Fruit fly (Drosophila melanogaster) whole organism, wandering third instar larva: Measurements from ENCODE around the gene CG4042.
A peak's percentile ranks its signal among the peaks of the same experiment; 100 is the strongest.

Source experiments
- Abd-B ChIP-seq: fragments of >200 bp; optimal IDR thresholded peaks from 2 replicates; lab custom pipeline; 2017; ENCODE audit warnings: missing biosample characterization, missing genetic modification characterization
- CG32264 ChIP-seq: fragments of 200-800 bp; sonication (Bioruptor generic); optimal IDR thresholded peaks from 2 replicates; lab custom pipeline; 2016; ENCODE audit warnings: missing biosample characterization, missing genetic modification characterization
- CG9705 ChIP-seq: fragments of 200-800 bp; sonication (Bioruptor generic); optimal IDR thresholded peaks from 2 replicates; lab custom pipeline; 2018; ENCODE audit warnings: missing biosample characterization, mild to moderate bottlenecking, missing genetic modification characterization
- CrebA ChIP-seq: fragments of 200-800 bp; sonication (Bioruptor generic); optimal IDR thresholded peaks from 2 replicates; lab custom pipeline; 2016; ENCODE audit warnings: missing biosample characterization, mild to moderate bottlenecking, missing genetic modification characterization, borderline replicate concordance
- Dfd ChIP-seq: fragments of >200 bp; optimal IDR thresholded peaks from 2 replicates; lab custom pipeline; 2017; ENCODE audit warnings: missing biosample characterization, missing genetic modification characterization
- Dif ChIP-seq: fragments of 200-275, 200-300 bp; sonication (Bioruptor generic); optimal IDR thresholded peaks from 2 replicates; lab custom pipeline; 2018; ENCODE audit warnings: missing biosample characterization, missing genetic modification characterization; ENCODE audit not compliant: partially characterized antibody
- GATAd ChIP-seq: sonication (Bioruptor generic); optimal IDR thresholded peaks from 2 replicates; lab custom pipeline; 2016; ENCODE audit warnings: missing biosample characterization, missing genetic modification characterization
- HLH106 ChIP-seq: fragments of 200-800 bp; optimal IDR thresholded peaks from 3 replicates; lab custom pipeline; 2019; ENCODE audit warnings: missing biosample characterization, mild to moderate bottlenecking, missing genetic modification characterization, moderate library complexity
- Hnf4 ChIP-seq: fragments of 200-800 bp; sonication (Bioruptor generic); optimal IDR thresholded peaks from 2 replicates; lab custom pipeline; 2016; ENCODE audit warnings: missing biosample characterization, mild to moderate bottlenecking, missing genetic modification characterization
- Hr78 ChIP-seq: fragments of >200 bp; optimal IDR thresholded peaks from 2 replicates; lab custom pipeline; 2017; ENCODE audit warnings: missing biosample characterization, missing genetic modification characterization
- Hr83 ChIP-seq: fragments of 200-300 bp; sonication (Bioruptor generic); optimal IDR thresholded peaks from 2 replicates; lab custom pipeline; 2016; ENCODE audit warnings: missing biosample characterization, mild to moderate bottlenecking, missing genetic modification characterization, moderate library complexity; ENCODE audit not compliant: poor library complexity, severe bottlenecking
- Jra ChIP-seq: sonication (Bioruptor generic); optimal IDR thresholded peaks from 2 replicates; lab custom pipeline; 2016; ENCODE audit warnings: missing biosample characterization, missing genetic modification characterization
- Mio ChIP-seq: sonication (Bioruptor generic); optimal IDR thresholded peaks from 2 replicates; lab custom pipeline; 2016; ENCODE audit warnings: missing biosample characterization, missing genetic modification characterization
- Myc ChIP-seq: fragments of >200 bp; optimal IDR thresholded peaks from 2 replicates; lab custom pipeline; 2017
- N ChIP-seq: fragments of >200 bp; optimal IDR thresholded peaks from 2 replicates; lab custom pipeline; 2018; ENCODE audit warnings: missing biosample characterization, missing external identifiers, missing genetic modification characterization
- OdsH ChIP-seq: fragments of 200-800 bp; sonication (Bioruptor generic); optimal IDR thresholded peaks from 2 replicates; lab custom pipeline; 2016; ENCODE audit warnings: missing biosample characterization, mild to moderate bottlenecking, missing genetic modification characterization
- Rel ChIP-seq, 2 experiments: fragments of 200-800 bp; sonication (Bioruptor generic) in 1 of 2; optimal IDR thresholded peaks; 2 replicates in 1 of 2; 3 replicates in 1 of 2; lab custom pipeline; 2016 to 2019; ENCODE audit warnings: mild to moderate bottlenecking in 2 of 2, missing biosample characterization in 2 of 2, missing genetic modification characterization in 2 of 2, moderate library complexity in 1 of 2
- Sp1 ChIP-seq: fragments of 200-800 bp; sonication (Bioruptor generic); optimal IDR thresholded peaks from 3 replicates; lab custom pipeline; 2019; ENCODE audit warnings: missing biosample characterization, mild to moderate bottlenecking, missing genetic modification characterization, moderate library complexity
- Vsx2 ChIP-seq: fragments of 200-300, 225-300 bp; sonication (Bioruptor generic); optimal IDR thresholded peaks from 2 replicates; lab custom pipeline; 2018; ENCODE audit warnings: missing biosample characterization, missing genetic modification characterization; ENCODE audit not compliant: partially characterized antibody
- br ChIP-seq: fragments of 200-800 bp; sonication (Bioruptor generic); optimal IDR thresholded peaks from 2 replicates; lab custom pipeline; 2016; ENCODE audit warnings: missing biosample characterization, missing genetic modification characterization
- brk ChIP-seq: fragments of 200-800 bp; sonication (Bioruptor generic); optimal IDR thresholded peaks from 2 replicates; lab custom pipeline; 2016; ENCODE audit warnings: missing biosample characterization, mild to moderate bottlenecking, missing genetic modification characterization
- dl ChIP-seq, 2 experiments: fragments of 175-275, 200-275 bp in 1 of 2; fragments of 200-275 bp in 1 of 2; sonication (Bioruptor generic); optimal IDR thresholded peaks; lab custom pipeline; 2018; ENCODE audit warnings: mild to moderate bottlenecking in 2 of 2, missing biosample characterization in 2 of 2, missing genetic modification characterization in 2 of 2, moderate library complexity in 2 of 2; ENCODE audit not compliant: partially characterized antibody in 2 of 2, insufficient read depth in 1 of 2
- dmrt93B ChIP-seq: fragments of 200-800 bp; sonication (Bioruptor generic); optimal IDR thresholded peaks from 2 replicates; lab custom pipeline; 2018; ENCODE audit warnings: missing biosample characterization, mild to moderate bottlenecking, missing genetic modification characterization
- dsf ChIP-seq: sonication (Bioruptor generic); optimal IDR thresholded peaks from 2 replicates; lab custom pipeline; 2016; ENCODE audit warnings: missing biosample characterization, missing genetic modification characterization, borderline replicate concordance
- ey ChIP-seq: fragments of 200-800 bp; sonication (Bioruptor generic); optimal IDR thresholded peaks from 2 replicates; lab custom pipeline; 2016; ENCODE audit warnings: missing biosample characterization, missing genetic modification characterization
- foxo ChIP-seq, 2 experiments: fragments of 200-800 bp; sonication (Bioruptor generic); optimal IDR thresholded peaks; 2 replicates in 1 of 2; 3 replicates in 1 of 2; lab custom pipeline; 2016 to 2017; ENCODE audit warnings: missing biosample characterization in 2 of 2, missing genetic modification characterization in 2 of 2
- fru ChIP-seq: fragments of 200-800 bp; sonication (Bioruptor generic); optimal IDR thresholded peaks from 3 replicates; lab custom pipeline; 2016; ENCODE audit warnings: missing biosample characterization, mild to moderate bottlenecking, missing genetic modification characterization
- h ChIP-seq: fragments of 200-800 bp; sonication (Bioruptor generic); optimal IDR thresholded peaks from 3 replicates; lab custom pipeline; 2016; ENCODE audit warnings: missing biosample characterization, mild to moderate bottlenecking, missing genetic modification characterization
- jim ChIP-seq: fragments of 175-275, 200-325 bp; sonication (Bioruptor generic); optimal IDR thresholded peaks from 2 replicates; lab custom pipeline; 2016; ENCODE audit warnings: missing biosample characterization, mild to moderate bottlenecking, missing genetic modification characterization
- lola ChIP-seq: fragments of >200 bp; optimal IDR thresholded peaks from 2 replicates; lab custom pipeline; 2017; ENCODE audit warnings: missing biosample characterization, missing genetic modification characterization
- pan ChIP-seq: fragments of >200 bp; optimal IDR thresholded peaks from 2 replicates; lab custom pipeline; 2017
- psq ChIP-seq: fragments of 200-800 bp; sonication (Bioruptor generic); optimal IDR thresholded peaks from 3 replicates; lab custom pipeline; 2017; ENCODE audit warnings: missing biosample characterization, mild to moderate bottlenecking, missing genetic modification characterization, moderate library complexity
- rgr ChIP-seq: fragments of 200-800 bp; sonication (Bioruptor generic); optimal IDR thresholded peaks from 3 replicates; lab custom pipeline; 2016; ENCODE audit warnings: missing biosample characterization, mild to moderate bottlenecking, missing genetic modification characterization
- sage ChIP-seq: fragments of 200-800 bp; sonication (Bioruptor generic); optimal IDR thresholded peaks from 2 replicates; lab custom pipeline; 2016; ENCODE audit warnings: missing biosample characterization, mild to moderate bottlenecking, missing genetic modification characterization
- sv ChIP-seq: fragments of 200-800 bp; sonication (Bioruptor generic); optimal IDR thresholded peaks from 3 replicates; lab custom pipeline; 2016; ENCODE audit warnings: missing biosample characterization, missing genetic modification characterization
- tai ChIP-seq: sonication (Bioruptor generic); optimal IDR thresholded peaks from 2 replicates; lab custom pipeline; 2016; ENCODE audit warnings: missing biosample characterization, missing genetic modification characterization
- usp ChIP-seq: fragments of >200 bp; optimal IDR thresholded peaks from 2 replicates; lab custom pipeline; 2017; ENCODE audit warnings: missing biosample characterization, missing genetic modification characterization
- woc ChIP-seq: sonication (Bioruptor generic); optimal IDR thresholded peaks from 2 replicates; lab custom pipeline; 2016; ENCODE audit warnings: missing biosample characterization, mild to moderate bottlenecking, missing genetic modification characterization

CG4042 gene

dm6 chr3L:20772647-20773015, 1.3 kb upstream of the CG4042 start:
- TF ChIP-seq dl (GFP tag; optimal IDR thresholded peaks at IDR 0.05; lab: Kevin White, UChicago; ENCODE audit: insufficient read depth in 1 of 2, partially characterized antibody in 2 of 2) (no peak), lola (GFP tag; lab: Kevin White, UChicago) (no peak), sage (GFP tag; lab: Kevin White, UChicago) (no peak)

- TF ChIP-seq Jra (GFP tag; lab: Kevin White, UChicago) (peak; percentile 55), Hr78 (GFP tag; lab: Kevin White, UChicago) (no peak), N (no peak), brk (GFP tag; lab: Kevin White, UChicago) (no peak), ey (GFP tag; lab: Kevin White, UChicago) (peak; percentile 71), GATAd (GFP tag; lab: Kevin White, UChicago) (no peak), Hr83 (GFP tag; lab: Kevin White, UChicago) (peak; percentile 31), Rel (GFP tag; optimal IDR thresholded peaks at IDR 0.05; lab: Kevin White, UChicago) (no peak), Rel (tag; optimal IDR thresholded peaks at IDR 0.05; lab: Kevin White, UChicago) (no peak), Myc (lab: Kevin White, UChicago) (peak; percentile 76), h (GFP tag; lab: Kevin White, UChicago) (peak; percentile 75), Mio (GFP tag; lab: Kevin White, UChicago) (no peak), pan (lab: Kevin White, UChicago) (no peak), Hnf4 (peak; percentile 73), jim (GFP tag; lab: Kevin White, UChicago) (no peak), tai (GFP tag; lab: Kevin White, UChicago) (no peak), woc (GFP tag; lab: Kevin White, UChicago) (peak; percentile 67), OdsH (peak; percentile 78), CG9705 (GFP tag; lab: Kevin White, UChicago) (no peak), lola (GFP tag; lab: Kevin White, UChicago) (no peak), sv (GFP tag; lab: Kevin White, UChicago) (peak; percentile 55), foxo (GFP tag; optimal IDR thresholded peaks at IDR 0.05; lab: Kevin White, UChicago) (peak in 1 of 2 experiments; percentile 80), Abd-B (GFP tag; lab: Kevin White, UChicago) (no peak), usp (GFP tag; lab: Kevin White, UChicago) (no peak), dsf (no peak), Vsx2 (GFP tag; lab: Kevin White, UChicago) (no peak), Dfd (GFP tag; lab: Kevin White, UChicago) (no peak), psq (GFP tag; lab: Kevin White, UChicago) (peak; percentile 53), dmrt93B (GFP tag; lab: Kevin White, UChicago) (peak; percentile 41), sage (GFP tag; lab: Kevin White, UChicago) (peak; percentile 65), Sp1 (peak; percentile 46), br (peak; percentile 72), rgr (peak; percentile 78), Dif (GFP tag; lab: Kevin White, UChicago) (no peak), CG32264 (GFP tag; lab: Kevin White, UChicago) (no peak), fru (peak; percentile 80), CrebA (GFP tag; lab: Kevin White, UChicago) (no peak), HLH106 (tag; lab: Kevin White, UChicago) (peak; percentile 68)
Observed at dm6 chr3L:20771891-20772646, 762 bp upstream of the CG4042 start.
